Worm (Caenorhabditis elegans) whole organism, L1 larva: ENCODE measurements around the gene Y94H6A.7.
"Not testable (repeated sequence)": the region's sequence is repeated elsewhere in the genome, so short reads cannot be mapped to it uniquely, and the experiment has no call there.

Source experiments
- C16A3.4 ChIP-seq: fragments of 150-350 bp; optimal IDR thresholded peaks from 2 replicates; lab custom pipeline; 2014; ENCODE audit warnings: missing biosample characterization, missing genetic modification characterization
- C34B4.2 ChIP-seq: sonication (generic microtip); optimal IDR thresholded peaks from 2 replicates; lab custom pipeline; 2017; ENCODE audit warnings: mild to moderate bottlenecking, missing genetic modification characterization, missing compliant biosample characterization
- alr-1 ChIP-seq: fragments of 200-800 bp; sonication (Bioruptor generic); optimal IDR thresholded peaks from 2 replicates; lab custom pipeline; 2018; ENCODE audit warnings: borderline replicate concordance, mild to moderate bottlenecking, missing genetic modification characterization, missing compliant biosample characterization
- aly-2 ChIP-seq: fragments of 150-350 bp; optimal IDR thresholded peaks from 2 replicates; lab custom pipeline; 2014; ENCODE audit warnings: missing biosample characterization, missing genetic modification characterization
- ama-1 ChIP-seq: fragments of 150-350 bp; optimal IDR thresholded peaks from 2 replicates; lab custom pipeline; 2014
- blmp-1 ChIP-seq: fragments of 150-350 bp; optimal IDR thresholded peaks from 2 replicates; lab custom pipeline; 2014; ENCODE audit warnings: missing biosample characterization, missing genetic modification characterization
- ceh-63 ChIP-seq: fragments of 200-800 bp; sonication (Bioruptor generic); optimal IDR thresholded peaks from 2 replicates; lab custom pipeline; 2018; ENCODE audit warnings: mild to moderate bottlenecking, missing genetic modification characterization, missing compliant biosample characterization
- ceh-88 ChIP-seq: fragments of 200-800 bp; sonication (Bioruptor generic); IDR thresholded peaks from 2 replicates; pipeline ENCODE4 v1.3.6; 2022; ENCODE audit warnings: missing genetic modification characterization, missing compliant biosample characterization
- ceh-90 ChIP-seq: sonication (generic microtip); optimal IDR thresholded peaks from 2 replicates; lab custom pipeline; 2016; ENCODE audit warnings: missing genetic modification characterization, missing compliant biosample characterization
- ces-1 ChIP-seq: fragments of 150-350 bp; optimal IDR thresholded peaks from 2 replicates; lab custom pipeline; 2014; ENCODE audit warnings: missing biosample characterization, missing genetic modification reagents, missing genetic modification characterization
- efl-1 ChIP-seq, 4 experiments: fragments of 150-350 bp; optimal IDR thresholded peaks in 3 of 4; peaks in 1 of 4; 1 replicate in 1 of 4; 2 replicates in 3 of 4; lab custom pipeline; 2014; ENCODE audit warnings: missing biosample characterization in 2 of 4, missing genetic modification characterization in 2 of 4, missing genetic modification reagents in 2 of 4
- efl-3 ChIP-seq: fragments of 200-800 bp; sonication (Bioruptor generic); optimal IDR thresholded peaks from 2 replicates; lab custom pipeline; 2018; ENCODE audit warnings: mild to moderate bottlenecking, missing genetic modification characterization, missing compliant biosample characterization
- egl-13 ChIP-seq: sonication (generic microtip); optimal IDR thresholded peaks from 2 replicates; lab custom pipeline; 2016; ENCODE audit warnings: missing genotype, missing genetic modification reagents, missing genetic modification characterization, missing compliant biosample characterization
- ets-5 ChIP-seq: fragments of 200-800 bp; sonication (Bioruptor generic); IDR thresholded peaks from 2 replicates; pipeline ENCODE4 v1.3.6; 2022; ENCODE audit warnings: missing genetic modification characterization, missing compliant biosample characterization
- fkh-4 ChIP-seq: sonication (generic microtip); optimal IDR thresholded peaks from 2 replicates; lab custom pipeline; 2016; ENCODE audit warnings: missing compliant biosample characterization, missing genetic modification characterization, borderline replicate concordance
- fkh-8 ChIP-seq: sonication (generic microtip); optimal IDR thresholded peaks from 2 replicates; lab custom pipeline; 2016; ENCODE audit warnings: mild to moderate bottlenecking, missing genetic modification characterization, missing compliant biosample characterization
- fos-1 ChIP-seq: fragments of 150-350 bp; optimal IDR thresholded peaks from 2 replicates; lab custom pipeline; 2014; ENCODE audit warnings: missing biosample characterization, missing genetic modification characterization
- grh-1 ChIP-seq: fragments of 200-800 bp; sonication (Bioruptor generic); IDR thresholded peaks from 2 replicates; pipeline ENCODE4 v1.3.6; 2022; ENCODE audit warnings: missing genetic modification reagents, missing genetic modification characterization, missing compliant biosample characterization
- hlh-17 ChIP-seq: fragments of 200-800 bp; sonication (Bioruptor generic); optimal IDR thresholded peaks from 2 replicates; lab custom pipeline; 2018; ENCODE audit warnings: missing genetic modification characterization, mild to moderate bottlenecking, missing compliant biosample characterization, moderate library complexity, borderline replicate concordance
- hpl-2 ChIP-seq: fragments of 150-350 bp; optimal IDR thresholded peaks from 2 replicates; lab custom pipeline; 2014; ENCODE audit warnings: missing biosample characterization, missing genetic modification reagents, missing genetic modification characterization
- isw-1 ChIP-seq: fragments of 200-800 bp; sonication (Bioruptor generic); IDR thresholded peaks from 2 replicates; pipeline ENCODE4 v1.3.6; 2022; ENCODE audit warnings: missing genetic modification characterization, missing compliant biosample characterization
- jun-1 ChIP-seq: fragments of 150-350 bp; optimal IDR thresholded peaks from 2 replicates; lab custom pipeline; 2014; ENCODE audit warnings: missing biosample characterization, missing genetic modification reagents, missing genetic modification characterization
- lin-35 ChIP-seq, 2 experiments: fragments of 150-350 bp; optimal IDR thresholded peaks; 2 replicates each; lab custom pipeline; 2014; ENCODE audit warnings: missing biosample characterization in 2 of 2, missing genetic modification characterization in 2 of 2, missing genetic modification reagents in 2 of 2
- lin-39 ChIP-seq: fragments of 150-350 bp; optimal IDR thresholded peaks from 2 replicates; lab custom pipeline; 2014; ENCODE audit warnings: missing biosample characterization, missing genetic modification reagents, missing genetic modification characterization
- lir-3 ChIP-seq: sonication (generic microtip); optimal IDR thresholded peaks from 2 replicates; lab custom pipeline; 2016; ENCODE audit warnings: mild to moderate bottlenecking, missing genetic modification characterization, moderate library complexity, missing compliant biosample characterization; ENCODE audit not compliant: poor library complexity
- lsy-2 ChIP-seq, 2 experiments: fragments of 150-350 bp; optimal IDR thresholded peaks; 2 replicates each; lab custom pipeline; 2014; ENCODE audit warnings: missing biosample characterization in 2 of 2, missing genetic modification characterization in 2 of 2
- mdl-1 ChIP-seq, 2 experiments: fragments of 150-350 bp; optimal IDR thresholded peaks; 2 replicates each; lab custom pipeline; 2014 to 2017; ENCODE audit warnings: missing biosample characterization in 2 of 2, missing genetic modification characterization in 2 of 2, inconsistent platforms in 1 of 2
- mef-2 ChIP-seq: fragments of 150-350 bp; optimal IDR thresholded peaks from 2 replicates; lab custom pipeline; 2014; ENCODE audit warnings: missing biosample characterization, missing genetic modification characterization
- mep-1 ChIP-seq: fragments of 150-350 bp; optimal IDR thresholded peaks from 2 replicates; lab custom pipeline; 2014; ENCODE audit warnings: missing biosample characterization, missing genetic modification characterization
- nhr-11 ChIP-seq: fragments of 150-350 bp; optimal IDR thresholded peaks from 2 replicates; lab custom pipeline; 2014; ENCODE audit warnings: missing biosample characterization, missing genetic modification characterization
- nhr-20 ChIP-seq: sonication (generic microtip); optimal IDR thresholded peaks from 2 replicates; lab custom pipeline; 2016; ENCODE audit warnings: mild to moderate bottlenecking, missing genetic modification characterization, missing compliant biosample characterization
- nhr-237 ChIP-seq: fragments of 150-350 bp; optimal IDR thresholded peaks from 2 replicates; lab custom pipeline; 2014; ENCODE audit warnings: missing biosample characterization, missing genetic modification characterization
- nhr-28 ChIP-seq: fragments of 150-350 bp; optimal IDR thresholded peaks from 2 replicates; lab custom pipeline; 2014; ENCODE audit warnings: missing biosample characterization, missing genetic modification characterization
- nhr-47 ChIP-seq: sonication (generic microtip); optimal IDR thresholded peaks from 2 replicates; lab custom pipeline; 2016; ENCODE audit warnings: mild to moderate bottlenecking, missing genetic modification characterization, moderate library complexity, missing compliant biosample characterization
- nhr-71 ChIP-seq: sonication (generic microtip); optimal IDR thresholded peaks from 2 replicates; lab custom pipeline; 2016; ENCODE audit warnings: mild to moderate bottlenecking, missing genetic modification characterization, moderate library complexity, missing compliant biosample characterization
- nhr-77 ChIP-seq: fragments of 150-350 bp; optimal IDR thresholded peaks from 2 replicates; lab custom pipeline; 2014; ENCODE audit warnings: missing biosample characterization, missing genetic modification characterization
- pag-3 ChIP-seq: sonication (generic microtip); optimal IDR thresholded peaks from 2 replicates; lab custom pipeline; 2017; ENCODE audit warnings: missing genetic modification characterization, mild to moderate bottlenecking, missing compliant biosample characterization, antibody characterized with exemption, borderline replicate concordance; ENCODE audit not compliant: insufficient read depth
- pax-3 ChIP-seq: fragments of 200-800 bp; sonication (Bioruptor generic); optimal IDR thresholded peaks from 2 replicates; lab custom pipeline; 2018; ENCODE audit warnings: mild to moderate bottlenecking, missing genetic modification characterization, moderate library complexity, missing compliant biosample characterization
- pqm-1 ChIP-seq: sonication (generic microtip); optimal IDR thresholded peaks from 3 replicates; lab custom pipeline; 2017; ENCODE audit warnings: missing biosample characterization, missing genetic modification characterization
- rnt-1 ChIP-seq: sonication (generic microtip); optimal IDR thresholded peaks from 2 replicates; lab custom pipeline; 2016; ENCODE audit warnings: mild to moderate bottlenecking, missing genetic modification characterization, moderate library complexity, missing compliant biosample characterization
- snpc-4 ChIP-seq: fragments of 150-350 bp; optimal IDR thresholded peaks from 2 replicates; lab custom pipeline; 2014; ENCODE audit warnings: missing biosample characterization, missing genetic modification characterization
- sptf-1 ChIP-seq: fragments of 150-350 bp; optimal IDR thresholded peaks from 2 replicates; lab custom pipeline; 2014; ENCODE audit warnings: missing biosample characterization, missing genetic modification characterization
- unc-98 ChIP-seq: fragments of 200-800 bp; sonication (Bioruptor generic); IDR thresholded peaks from 2 replicates; pipeline ENCODE4 v1.3.6; 2022; ENCODE audit warnings: missing genetic modification characterization, missing compliant biosample characterization
- vab-15 ChIP-seq: sonication (generic microtip); optimal IDR thresholded peaks from 2 replicates; lab custom pipeline; 2017; ENCODE audit warnings: missing genotype, mild to moderate bottlenecking, missing genetic modification characterization, missing compliant biosample characterization
- zag-1 ChIP-seq: fragments of 150-350 bp; optimal IDR thresholded peaks from 2 replicates; lab custom pipeline; 2014; ENCODE audit warnings: missing biosample characterization, missing genetic modification characterization
- zip-4 ChIP-seq: fragments of 200-800 bp; sonication (Bioruptor generic); optimal IDR thresholded peaks from 2 replicates; lab custom pipeline; 2018; ENCODE audit warnings: mild to moderate bottlenecking, missing genetic modification characterization, moderate library complexity, missing compliant biosample characterization
- ztf-11 ChIP-seq, 2 experiments: sonication (generic microtip); optimal IDR thresholded peaks; 2 replicates each; lab custom pipeline; 2016 to 2017; ENCODE audit warnings: missing genetic modification characterization in 2 of 2, missing biosample characterization in 1 of 2, missing compliant biosample characterization in 1 of 2
- ztf-4 ChIP-seq: fragments of 150-350 bp; optimal IDR thresholded peaks from 2 replicates; lab custom pipeline; 2014; ENCODE audit warnings: missing biosample characterization, missing genetic modification characterization

Y94H6A.7 gene

ce11 chrIV:2725784-2726183, 9.4 kb upstream of the Y94H6A.7 start, which contains the start of gene ubxn-2 (continued):
- peak; percentile 56 for TF ChIP-seq fkh-4 (tag; lab: Kevin White, UChicago)
- peak; percentile 73 for TF ChIP-seq snpc-4 (tag; lab: Kevin White, UChicago)
- TF ChIP-seq pqm-1 = no peak
- TF ChIP-seq ets-5 = no peak
- TF ChIP-seq fos-1 (tag; lab: Kevin White, UChicago) = peak; percentile 54
- no peak for TF ChIP-seq nhr-237 (tag; lab: Kevin White, UChicago)
- peak; percentile 14 for TF ChIP-seq ztf-4 (tag; lab: Kevin White, UChicago)
- no peak for TF ChIP-seq nhr-11
- peak; percentile 79 to 88 for TF ChIP-seq lin-35 (GFP tag; optimal IDR thresholded peaks at IDR 0.05; lab: Kevin White, UChicago)
- peak; percentile 81 for TF ChIP-seq grh-1 (GFP tag; lab: Robert Waterston, UW)
- peak; percentile 50 for TF ChIP-seq nhr-77 (tag; lab: Kevin White, UChicago)
- TF ChIP-seq hpl-2 = no peak
- TF ChIP-seq ceh-90 = peak; percentile 62
- no peak for TF ChIP-seq pag-3 (tag; lab: Kevin White, UChicago)
- peak; percentile 57 for TF ChIP-seq blmp-1
- peak; percentile 66 for TF ChIP-seq egl-13 (tag; lab: Kevin White, UChicago)
- TF ChIP-seq alr-1 (tag; lab: Kevin White, UChicago) = no peak
- peak; percentile 75 for TF ChIP-seq jun-1 (tag; lab: Kevin White, UChicago)
- TF ChIP-seq sptf-1 = no peak
- TF ChIP-seq rnt-1 = peak; percentile 94
- TF ChIP-seq pax-3 = peak; percentile 66
- no peak for TF ChIP-seq mef-2
- peak; percentile 85 for TF ChIP-seq fkh-8 (tag; lab: Kevin White, UChicago)
- TF ChIP-seq lsy-2 (tag; optimal IDR thresholded peaks at IDR 0.05; lab: Kevin White, UChicago) = peak; percentile 89 to 90
- TF ChIP-seq C34B4.2 (tag; lab: Kevin White, UChicago) = no peak
- TF ChIP-seq mdl-1 (tag; optimal IDR thresholded peaks at IDR 0.05; lab: Kevin White, UChicago) = peak in 1 of 2 experiments; percentile 76
- TF ChIP-seq hlh-17 = no peak
- no peak for TF ChIP-seq vab-15 (tag; lab: Kevin White, UChicago)
- no peak for TF ChIP-seq efl-3 (GFP tag; lab: Kevin White, UChicago)
- no peak for TF ChIP-seq ama-1 (lab: Kevin White, UChicago)
- TF ChIP-seq ceh-88 (GFP tag; lab: Robert Waterston, UW) = 0 out of 2 replicates have a peak, but pooled peaks have one; percentile 43
- TF ChIP-seq nhr-47 = peak; percentile 93
- TF ChIP-seq, all 84 proteins: peak for 55

- TF ChIP-seq ces-1 (GFP tag; lab: Kevin White, UChicago); nhr-20; unc-98 (GFP tag; lab: Robert Waterston, UW): not testable (repeated sequence)
Observed at ce11 chrIV:2719734-2720133, 3.4 kb upstream of the Y94H6A.7 start, which contains the start of gene ndua-12. Gene ndua-12, minus strand, starts transcription at chrIV:2719834.

- TF ChIP-seq snpc-4 (tag; lab: Kevin White, UChicago) (no peak), efl-1 (optimal IDR thresholded peaks at IDR 0.05; lab: Kevin White, UChicago) (no peak), efl-1 (GFP tag; optimal IDR thresholded peaks at IDR 0.05 in 1 of 2; lab: Kevin White, UChicago) (no peak), vab-15 (tag; lab: Kevin White, UChicago) (no peak), C16A3.4 (tag; lab: Kevin White, UChicago) (no peak), nhr-71 (tag; lab: Kevin White, UChicago) (no peak), zag-1 (tag; lab: Kevin White, UChicago) (no peak), lin-39 (tag; lab: Kevin White, UChicago) (no peak), efl-3 (GFP tag; lab: Kevin White, UChicago) (no peak), lir-3 (tag; lab: Kevin White, UChicago) (no peak), nhr-28 (tag; lab: Kevin White, UChicago) (no peak), ceh-63 (no peak), ama-1 (lab: Kevin White, UChicago) (no peak), aly-2 (no peak), ztf-11 (tag; optimal IDR thresholded peaks at IDR 0.05; lab: Kevin White, UChicago) (no peak), jun-1 (tag; lab: Kevin White, UChicago) (no peak), mep-1 (tag; lab: Kevin White, UChicago) (no peak), isw-1 (GFP tag; lab: Robert Waterston, UW) (no peak), zip-4 (GFP tag; lab: Kevin White, UChicago) (no peak), nhr-77 (tag; lab: Kevin White, UChicago) (no peak)
Observed at ce11 chrIV:2712935-2713334, 3.4 kb downstream of the Y94H6A.7 start, which contains the start of gene Y94H6A.12. Gene Y94H6A.12, minus strand, starts transcription at chrIV:2713035.
